Fruit fly (Drosophila melanogaster) whole organism, pupa: Measurements from ENCODE around the gene CG13599.
A peak's percentile ranks its signal among the peaks of the same experiment; 100 is the strongest.

ENCODE experiments used
- CG10348 ChIP-seq: fragments of 200-800 bp; sonication (Bioruptor generic); IDR thresholded peaks from 2 replicates; pipeline ENCODE4 v1.3.6; 2022; ENCODE audit warnings: missing biosample characterization, missing genetic modification characterization
- CG4496 ChIP-seq: fragments of 200-800 bp; sonication (Bioruptor generic); IDR thresholded peaks from 3 replicates; pipeline ENCODE4 v1.3.6; 2022; ENCODE audit warnings: missing biosample characterization, missing genetic modification characterization
- CG8159 ChIP-seq: fragments of 200-800 bp; sonication (Bioruptor generic); optimal IDR thresholded peaks from 3 replicates; lab custom pipeline; 2018; ENCODE audit warnings: missing biosample characterization, mild to moderate bottlenecking, missing genetic modification characterization, moderate library complexity
- D1 ChIP-seq: fragments of 200-800 bp; sonication (Bioruptor generic); optimal IDR thresholded peaks from 2 replicates; lab custom pipeline; 2018; ENCODE audit warnings: missing biosample characterization, mild to moderate bottlenecking, missing genetic modification characterization, moderate library complexity
- fd96Ca ChIP-seq: fragments of 200-800 bp; sonication (Bioruptor generic); IDR thresholded peaks from 3 replicates; pipeline ENCODE4 v1.3.6; 2022; ENCODE audit warnings: missing biosample characterization, missing genetic modification characterization
- rn ChIP-seq: fragments of 200-800 bp; sonication (Bioruptor generic); IDR thresholded peaks from 2 replicates; pipeline ENCODE4 v1.3.6; 2022; ENCODE audit warnings: missing biosample characterization, missing genetic modification characterization

DNA sequence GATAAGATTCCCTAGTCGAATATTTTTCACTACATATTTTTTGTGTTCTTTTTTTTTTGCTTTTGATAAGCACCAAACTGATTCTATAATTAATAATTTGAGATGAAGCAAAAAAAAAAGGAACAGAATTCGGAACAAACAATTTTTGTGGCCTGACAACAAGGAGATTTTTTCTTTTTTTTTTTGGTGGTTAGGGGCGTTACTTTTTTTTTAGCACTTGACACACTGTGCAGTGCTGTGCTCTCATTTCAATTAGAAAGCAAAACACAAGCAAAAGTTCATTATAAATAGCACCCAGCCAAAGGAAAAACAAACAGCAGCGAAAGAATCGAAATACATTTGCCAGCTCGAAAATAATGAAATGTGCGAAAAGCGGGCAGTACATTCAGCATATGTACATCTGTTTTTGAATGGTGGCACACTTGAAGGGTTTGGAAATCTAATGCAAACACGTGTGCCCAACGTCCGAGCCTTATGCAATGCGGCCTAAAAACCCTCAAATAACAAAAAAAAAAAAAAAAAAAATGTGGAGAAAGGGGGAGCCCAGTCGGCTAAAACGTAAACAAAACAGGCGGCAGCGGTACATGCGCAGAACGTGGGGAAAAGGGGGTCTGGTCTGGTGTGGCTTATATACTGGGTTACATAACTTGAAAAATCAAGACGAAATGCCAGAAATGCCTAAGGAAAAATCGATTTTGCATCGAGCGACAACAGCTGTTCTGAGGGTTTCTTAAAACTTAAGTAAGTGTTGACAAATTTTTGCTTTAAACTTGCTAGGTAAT, 10.4 kb downstream of the CG13599 start:
- TF ChIP-seq CG4496: peak; percentile 60; the same call in 2 of the 3 replicates
- no peak for TF ChIP-seq CG10348
- no peak for TF ChIP-seq CG8159 (tag; lab: Kevin White, UChicago)
- no peak for TF ChIP-seq D1 (tag; lab: Kevin White, UChicago)
- TF ChIP-seq fd96Ca: no peak
- no peak for TF ChIP-seq rn (GFP tag; lab: Robert Waterston, UW)
